Fruit fly (Drosophila melanogaster): ENCODE measurements around the gene CG42675.
A peak's percentile ranks its signal among the peaks of the same experiment; 100 is the strongest.

The CG42675 gene

dm6 chr3R:5838683-5839365 lies 25.4 kb downstream of the CG42675 start:
- TF ChIP-seq CG11294 (GFP tag; IDR thresholded peaks at IDR 0.05) (no peak), Hr38 (GFP tag; optimal IDR thresholded peaks at IDR 0.05) (no peak), net (GFP tag; optimal IDR thresholded peaks at IDR 0.05) (peak; percentile 46), CG1621 (tag; optimal IDR thresholded peaks at IDR 0.05) (no peak), esn (GFP tag; optimal IDR thresholded peaks at IDR 0.05) (peak; percentile 14), Sox15 (GFP tag; optimal IDR thresholded peaks at IDR 0.05) (no peak), CG6276 (GFP tag; optimal IDR thresholded peaks at IDR 0.05) (no peak), fd59A (GFP tag; optimal IDR thresholded peaks at IDR 0.05) (peak; percentile 11), Ets21C (GFP tag; optimal IDR thresholded peaks at IDR 0.05) (no peak), CG6163 (GFP tag; IDR thresholded peaks at IDR 0.05) (no peak; the same call in 2 of the 3 replicates), Gug (GFP tag; IDR thresholded peaks at IDR 0.05) (0 out of 2 replicates have a peak, but pooled peaks have one; percentile 13), CG9139 (GFP tag; optimal IDR thresholded peaks at IDR 0.05) (no peak), CG3919 (GFP tag; optimal IDR thresholded peaks at IDR 0.05) (peak; percentile 47), fkh (GFP tag; optimal IDR thresholded peaks at IDR 0.05) (peak; percentile 41), Sox102F (GFP tag; optimal IDR thresholded peaks at IDR 0.05) (no peak), Sox14 (GFP tag; optimal IDR thresholded peaks at IDR 0.05) (no peak), svp (GFP tag) (peak; percentile 91), fd85E (GFP tag; optimal IDR thresholded peaks at IDR 0.05) (no peak), Ets96B (tag; optimal IDR thresholded peaks at IDR 0.05) (no peak), pdm3 (GFP tag; optimal IDR thresholded peaks at IDR 0.05) (peak; percentile 11), Lpt (GFP tag; optimal IDR thresholded peaks at IDR 0.05) (no peak), Hr39 (GFP tag; optimal IDR thresholded peaks at IDR 0.05) (no peak), Hr4 (GFP tag; optimal IDR thresholded peaks at IDR 0.05) (no peak), achi (GFP tag; optimal IDR thresholded peaks at IDR 0.05) (peak; percentile 2), Eip78C (GFP tag) (peak; percentile 83), ss (GFP tag; optimal IDR thresholded peaks at IDR 0.05) (no peak), CG8632 (GFP tag; optimal IDR thresholded peaks at IDR 0.05) (peak; percentile 53), CG31627 (GFP tag; optimal IDR thresholded peaks at IDR 0.05) (no peak), CG8319 (GFP tag; optimal IDR thresholded peaks at IDR 0.05) (no peak), spab (GFP tag; optimal IDR thresholded peaks at IDR 0.05) (peak; percentile 35), CG11762 (GFP tag; optimal IDR thresholded peaks at IDR 0.05; ENCODE audit: insufficient read depth) (peak; percentile 13), CG4318 (GFP tag; optimal IDR thresholded peaks at IDR 0.05) (peak; percentile 21), CG7368 (GFP tag; optimal IDR thresholded peaks at IDR 0.05) (peak; percentile 39), dac (GFP tag; optimal IDR thresholded peaks at IDR 0.05) (no peak), CG34406 (GFP tag; optimal IDR thresholded peaks at IDR 0.05) (peak; percentile 19), CG3032 (tag; optimal IDR thresholded peaks at IDR 0.05) (peak; percentile 19), CG6792 (GFP tag; optimal IDR thresholded peaks at IDR 0.05) (peak; percentile 21), vri (GFP tag; optimal IDR thresholded peaks at IDR 0.05) (no peak), OdsH (GFP tag; optimal IDR thresholded peaks at IDR 0.05) (peak; percentile 51), CG16779 (tag; optimal IDR thresholded peaks at IDR 0.05) (no peak), CG10669 (GFP tag; optimal IDR thresholded peaks at IDR 0.05) (peak; percentile 52), CG11902 (GFP tag; optimal IDR thresholded peaks at IDR 0.05) (no peak), cyc (GFP tag; optimal IDR thresholded peaks at IDR 0.05) (no peak), dsx (GFP tag; optimal IDR thresholded peaks at IDR 0.05; ENCODE audit: poor library complexity, severe bottlenecking) (no peak), Eip93F (GFP tag; optimal IDR thresholded peaks at IDR 0.05) (no peak), CG15336 (GFP tag; IDR thresholded peaks at IDR 0.05) (no peak), CG32006 (GFP tag; optimal IDR thresholded peaks at IDR 0.05) (no peak), Met (GFP tag; optimal IDR thresholded peaks at IDR 0.05) (no peak), Blimp-1 (GFP tag; optimal IDR thresholded peaks at IDR 0.05) (no peak), salr (GFP tag; optimal IDR thresholded peaks at IDR 0.05) (peak in 1 of 2 experiments; percentile 54), acj6 (GFP tag; optimal IDR thresholded peaks at IDR 0.05) (peak; percentile 31)

Measured in whole organism, prepupa.